Worm (Caenorhabditis elegans): ENCODE measurements around the gene F38B7.11.

F38B7.11 gene

ce11 chrV:11531100-11531499 lies 15.8 kb upstream of the F38B7.11 start:
- peak; percentile 17 for TF ChIP-seq ztf-26 (tag; optimal IDR thresholded peaks at IDR 0.05)
- TF ChIP-seq repo-1 (tag; optimal IDR thresholded peaks at IDR 0.05), result no peak
- peak; percentile 68 for TF ChIP-seq ceh-27 (GFP tag; optimal IDR thresholded peaks at IDR 0.05)
- no peak for TF ChIP-seq ccch-3 (GFP tag; optimal IDR thresholded peaks at IDR 0.05)
- no peak for TF ChIP-seq lag-1 (GFP tag; IDR thresholded peaks at IDR 0.05)
- peak; percentile 56 for TF ChIP-seq lin-40 (tag; optimal IDR thresholded peaks at IDR 0.05)
- TF ChIP-seq snpc-1.3 (tag; optimal IDR thresholded peaks at IDR 0.05; ENCODE audit: insufficient read depth), result no peak

- no peak for TF ChIP-seq aptf-2 (GFP tag; conservative IDR thresholded peaks at IDR 0.05)
- no peak for TF ChIP-seq dpff-1 (tag; optimal IDR thresholded peaks at IDR 0.05)
- no peak for TF ChIP-seq T26A5.8 (tag; optimal IDR thresholded peaks at IDR 0.05)
- peak; percentile 78 for TF ChIP-seq lin-40 (tag; optimal IDR thresholded peaks at IDR 0.05)
- no peak for TF ChIP-seq hmg-20 (GFP tag; IDR thresholded peaks at IDR 0.05)
- TF ChIP-seq atf-7 (tag; optimal IDR thresholded peaks at IDR 0.05), result peak; percentile 81
- TF ChIP-seq attf-3 (GFP tag; conservative IDR thresholded peaks at IDR 0.05), result no peak
- TF ChIP-seq dox-1 (GFP tag; IDR thresholded peaks at IDR 0.05), result peak; percentile 52; the same call in 1 of the 2 replicates
- TF ChIP-seq madf-3 (GFP tag; IDR thresholded peaks at IDR 0.05), result 0 out of 2 replicates have a peak, but pooled peaks have one; percentile 23
- no peak for TF ChIP-seq lir-1 (GFP tag; conservative IDR thresholded peaks at IDR 0.05)
- peak; percentile 78 for TF ChIP-seq B0336.3 (GFP tag; IDR thresholded peaks at IDR 0.05)
- TF ChIP-seq egl-18 (GFP tag; IDR thresholded peaks at IDR 0.05), result no peak
- 0 out of 2 replicates have a peak, but pooled peaks have one; percentile 10 for TF ChIP-seq Y53G8AR.9 (GFP tag; conservative IDR thresholded peaks at IDR 0.05)
- no peak for TF ChIP-seq ceh-79 (tag; optimal IDR thresholded peaks at IDR 0.05)
- TF ChIP-seq hrde-1 (tag; optimal IDR thresholded peaks at IDR 0.05; ENCODE audit: borderline replicate concordance), result no peak
- TF ChIP-seq ceh-40 (GFP tag; IDR thresholded peaks at IDR 0.05), result no peak
- TF ChIP-seq athp-1 (tag; optimal IDR thresholded peaks at IDR 0.05), result no peak
- no peak for TF ChIP-seq B0261.1 (tag; optimal IDR thresholded peaks at IDR 0.05)
- peak; percentile 8 for TF ChIP-seq lin-54 (GFP tag; optimal IDR thresholded peaks at IDR 0.05)
- peak; percentile 20 for TF ChIP-seq gei-17 (GFP tag; optimal IDR thresholded peaks at IDR 0.05)
- no peak for TF ChIP-seq snpc-4 (GFP tag; optimal IDR thresholded peaks at IDR 0.05)
- peak in 3 of 4 experiments; percentile 10 to 58 (median 54) for TF ChIP-seq snpc-4 (tag; optimal IDR thresholded peaks at IDR 0.05)
- peak; percentile 88 for TF ChIP-seq somi-1 (GFP tag; optimal IDR thresholded peaks at IDR 0.05)
- no peak for TF ChIP-seq rpc-1 (optimal IDR thresholded peaks at IDR 0.05)
- TF ChIP-seq rpc-1 (tag; optimal IDR thresholded peaks at IDR 0.05), result no peak
- TF ChIP-seq F23B12.7 (tag; optimal IDR thresholded peaks at IDR 0.05; ENCODE audit: insufficient read depth), result peak; percentile 7
- TF ChIP-seq nhr-80 (tag; optimal IDR thresholded peaks at IDR 0.05), result peak; percentile 98
- no peak for TF ChIP-seq sea-2 (GFP tag; IDR thresholded peaks at IDR 0.05)
- no peak for TF ChIP-seq F57A8.1 (GFP tag; optimal IDR thresholded peaks at IDR 0.05)
- TF ChIP-seq sdz-38 (tag; optimal IDR thresholded peaks at IDR 0.05), result no peak
- TF ChIP-seq ztf-6 (GFP tag; IDR thresholded peaks at IDR 0.05), result peak; percentile 64; the same call in 1 of the 2 replicates
- no peak for TF ChIP-seq hlh-26 (GFP tag; conservative IDR thresholded peaks at IDR 0.05)
- TF ChIP-seq lin-26 (GFP tag; IDR thresholded peaks at IDR 0.05), result 0 out of 2 replicates have a peak, but pooled peaks have one; percentile 49
- peak; percentile 22 for TF ChIP-seq tbp1 (GFP tag; optimal IDR thresholded peaks at IDR 0.05)
- TF ChIP-seq nhr-90 (tag; optimal IDR thresholded peaks at IDR 0.05), result peak; percentile 84
- TF ChIP-seq snpc-3.4 (tag; optimal IDR thresholded peaks at IDR 0.05), result no peak
- TF ChIP-seq madf-8 (GFP tag; conservative IDR thresholded peaks at IDR 0.05), result no peak
- TF ChIP-seq madf-6 (GFP tag; IDR thresholded peaks at IDR 0.05), result no peak
- TF ChIP-seq K12H6.12 (tag; optimal IDR thresholded peaks at IDR 0.05), result peak; percentile 76
- peak in 1 of 3 experiments; percentile 1 for TF ChIP-seq lin-35 (GFP tag; optimal IDR thresholded peaks at IDR 0.05)
Observed at ce11 chrV:11531831-11532534, 14.9 kb upstream of the F38B7.11 start.

Data from whole organism, young adult.